Fruit fly (Drosophila melanogaster) whole organism, larva: Measurements from ENCODE around the gene CG9630.

Source experiments
- noc ChIP-seq: fragments of 200-800 bp; sonication (Bioruptor generic); optimal IDR thresholded peaks from 3 replicates; lab custom pipeline; 2019; ENCODE audit warnings: missing biosample characterization, mild to moderate bottlenecking, missing genetic modification characterization, moderate library complexity

The CG9630 gene

DNA sequence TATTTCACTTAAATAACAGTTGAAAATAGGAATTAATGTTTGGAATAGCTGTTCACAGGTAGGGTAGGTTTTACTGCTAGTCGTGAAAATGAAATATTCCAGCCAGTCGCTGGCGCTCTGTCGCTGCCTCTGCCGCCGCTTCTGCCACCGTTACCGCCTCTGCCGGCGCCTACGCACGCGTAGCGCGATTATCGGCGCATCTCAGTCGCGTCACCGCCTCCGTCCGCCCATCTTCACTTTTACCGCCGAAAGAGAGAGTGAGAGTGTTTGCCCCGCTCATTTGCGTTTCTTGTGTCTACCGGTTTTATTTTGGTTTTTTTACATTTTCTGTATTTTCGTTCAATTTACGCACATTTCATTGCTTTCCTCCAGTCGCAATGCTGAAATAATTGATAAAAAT lies 18.2 kb downstream of the CG9630 start:
- no peak for TF ChIP-seq noc (tag; lab: Kevin White, UChicago)

DNA sequence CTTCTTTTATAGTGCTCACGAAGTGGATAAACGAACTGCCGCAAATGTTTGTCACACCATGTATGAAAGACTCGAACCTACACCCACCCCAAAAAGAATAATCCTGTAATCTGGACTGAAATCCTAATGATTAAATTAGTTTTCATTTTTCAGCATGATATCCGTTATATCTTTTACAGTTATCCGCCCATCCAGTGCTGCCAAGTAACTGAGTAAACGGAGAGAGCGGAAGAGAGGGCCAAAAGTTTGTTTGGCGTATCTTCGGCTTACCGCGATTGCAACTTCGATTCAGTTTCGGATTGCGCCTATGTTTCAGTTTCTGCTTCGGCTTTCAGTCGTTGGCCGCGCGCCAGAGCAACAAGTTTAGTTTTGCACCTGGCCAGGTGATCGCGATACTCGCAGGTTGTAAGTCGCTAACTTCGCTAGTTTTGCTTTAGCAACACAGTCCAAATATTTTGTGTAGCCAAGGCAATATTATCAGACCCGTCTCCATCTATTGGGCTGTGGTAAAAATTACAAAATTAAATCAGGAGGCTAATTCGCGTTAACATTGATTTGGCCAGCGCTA lies 19.4 kb downstream of the CG9630 start, which contains the start of gene mtg:
Gene mtg, plus strand, starts transcription at position 332 of the 568 bp plus-strand sequence.
- no peak for TF ChIP-seq noc (tag; lab: Kevin White, UChicago)

DNA sequence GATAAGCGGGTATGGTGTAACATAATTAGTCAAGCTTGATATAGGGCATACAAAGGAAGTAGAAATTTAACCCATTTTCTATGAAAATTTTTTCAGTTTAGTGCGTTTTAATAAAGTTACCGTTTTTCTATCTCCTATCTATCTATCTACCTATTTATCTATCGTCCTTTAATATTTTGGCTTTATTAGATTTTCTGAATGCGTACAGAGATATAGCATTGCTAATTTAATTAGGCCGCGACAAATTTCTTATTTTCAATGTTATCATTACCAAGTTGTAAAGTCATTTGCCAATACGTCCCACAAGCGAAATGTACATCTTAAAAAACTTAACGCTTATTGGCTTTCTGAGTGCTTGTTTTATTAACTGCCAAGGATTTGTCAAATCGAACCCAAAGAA lies 21.6 kb downstream of the CG9630 start, which contains the start of gene CG15864:
Gene CG15864, plus strand, starts transcription at position 301 of the 400 bp plus-strand sequence.
- TF ChIP-seq noc (tag; lab: Kevin White, UChicago): no peak

DNA sequence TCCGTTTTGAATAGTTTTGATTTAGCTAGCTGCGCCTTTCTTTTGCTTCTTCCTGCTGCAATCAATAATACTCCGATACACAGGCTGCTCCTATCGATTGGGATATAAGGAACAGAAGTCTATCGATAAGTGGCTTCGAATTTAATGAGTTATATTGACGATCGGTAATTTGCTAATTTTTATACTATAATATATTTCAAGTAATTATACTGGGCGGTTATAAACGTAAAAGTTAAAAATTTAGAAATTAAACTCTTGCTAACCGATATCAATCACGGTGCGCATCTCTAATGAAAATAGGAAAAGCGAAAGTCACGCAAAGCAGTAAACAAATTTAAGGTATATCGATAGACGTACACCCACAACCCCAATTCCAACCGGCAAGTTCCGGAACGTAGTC lies 26.0 kb downstream of the CG9630 start, which contains the start of the genes CG9636, CG18749 and CG33722:
Gene CG9636, minus strand, starts transcription at position 73 of the 400 bp plus-strand sequence.
Gene CG18749, plus strand, starts transcription at position 336 of the 400 bp plus-strand sequence.
Gene CG33722, plus strand, starts transcription at position 336 of the 400 bp plus-strand sequence.
- peak; percentile 74 for TF ChIP-seq noc (tag; lab: Kevin White, UChicago)

DNA sequence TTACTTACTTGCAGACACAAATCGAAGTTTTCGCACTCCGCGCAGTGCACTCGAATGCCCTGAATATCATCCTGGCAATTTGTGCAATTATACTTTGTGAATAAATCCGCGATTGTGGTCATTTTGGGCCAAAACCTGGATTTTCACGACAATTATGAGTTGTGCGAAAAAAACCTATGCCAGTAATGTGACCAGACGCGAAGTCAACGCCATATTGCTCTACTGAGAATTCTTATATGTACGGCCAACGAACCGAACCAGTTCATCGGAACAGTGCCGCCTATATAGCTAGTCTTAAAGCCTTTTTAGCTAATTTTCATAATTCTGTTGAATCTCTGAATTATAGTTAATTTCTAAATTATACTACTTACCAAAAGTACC lies 29.4 kb downstream of the CG9630 start, which contains the start of gene Ada2b:
Gene Ada2b, minus strand, starts transcription at position 214 of the 381 bp plus-strand sequence.
- TF ChIP-seq noc (tag; lab: Kevin White, UChicago): no peak

DNA sequence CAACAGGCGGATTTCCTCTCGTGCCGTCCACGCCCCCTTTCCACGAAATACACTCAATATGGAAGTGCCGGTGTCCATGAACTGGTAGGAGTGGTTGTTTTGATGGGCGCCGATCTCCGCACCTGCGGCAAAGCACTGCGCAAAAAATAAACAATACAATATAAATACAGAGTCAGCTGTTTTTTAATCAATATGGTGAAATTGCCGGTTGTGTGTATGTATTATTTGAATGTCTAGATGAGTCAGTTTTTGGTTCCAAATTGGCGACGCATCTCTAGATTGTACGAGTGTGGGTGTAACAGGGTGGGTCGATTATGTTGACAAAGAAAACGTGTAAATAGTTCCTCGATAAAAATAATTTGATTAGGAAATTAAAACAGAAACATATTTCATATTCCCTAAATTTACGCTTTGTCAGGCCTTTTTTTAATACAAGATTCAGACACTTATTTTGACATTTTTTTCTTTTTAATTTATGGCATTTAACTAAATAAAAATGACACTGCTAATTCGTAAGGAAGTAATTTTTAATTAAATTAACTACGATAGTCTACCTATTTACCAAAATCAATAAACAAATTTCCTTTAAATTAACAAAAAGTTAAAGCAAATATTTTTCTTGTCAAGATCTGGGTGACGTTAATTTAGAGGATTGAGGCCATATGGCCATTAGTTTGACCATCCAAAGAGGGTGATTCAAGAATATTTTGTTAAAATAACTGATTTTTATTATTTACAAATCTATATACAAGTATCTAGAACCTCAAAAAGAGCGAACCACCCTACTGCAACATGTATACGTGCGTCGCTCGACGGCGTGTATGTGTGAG lies 30.0 kb downstream of the CG9630 start:
- peak; percentile 93 for TF ChIP-seq noc (tag; lab: Kevin White, UChicago)

DNA sequence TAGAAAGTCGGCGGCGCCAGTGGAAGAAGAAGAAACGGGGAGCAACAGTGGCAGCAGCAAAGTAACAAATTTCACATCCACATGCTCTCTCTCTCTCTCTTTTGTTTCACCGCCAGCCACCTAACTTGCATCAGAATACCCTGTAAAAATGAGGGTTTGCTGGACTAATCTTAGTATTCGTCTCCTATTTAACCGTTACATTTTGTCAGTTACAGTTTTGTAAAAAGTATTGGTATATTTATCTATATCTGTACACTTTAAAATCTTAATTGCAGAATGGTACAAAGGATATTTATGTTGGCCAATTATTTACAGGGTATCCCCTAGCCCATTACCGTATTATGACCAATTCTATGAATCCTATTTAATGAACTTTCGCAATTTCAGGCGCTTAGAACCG lies 35.8 kb downstream of the CG9630 start:
- TF ChIP-seq noc (tag; lab: Kevin White, UChicago): no peak

DNA sequence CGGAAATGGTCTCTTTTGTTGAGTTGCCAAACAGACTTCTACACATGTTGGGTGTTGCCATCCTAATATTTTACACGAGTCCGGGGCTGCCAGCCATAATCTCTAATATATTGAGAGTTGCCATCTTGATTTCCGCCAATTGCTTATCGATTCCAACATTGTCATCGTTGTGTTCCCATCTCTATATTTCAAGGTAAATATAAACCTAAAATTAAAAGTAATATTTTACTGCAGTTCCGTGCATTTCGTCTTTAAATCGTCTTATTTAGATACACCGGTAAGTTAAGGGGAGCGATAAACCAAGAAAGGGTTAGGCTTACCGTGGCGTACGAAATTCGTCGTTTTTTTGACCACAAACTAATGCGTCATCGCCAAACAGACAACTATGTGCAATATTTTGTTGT lies 36.3 kb downstream of the CG9630 start, which contains the start of gene PolI:
Gene PolI, plus strand, starts transcription at position 138 of the 404 bp plus-strand sequence.
- TF ChIP-seq noc (tag; lab: Kevin White, UChicago): no peak

DNA sequence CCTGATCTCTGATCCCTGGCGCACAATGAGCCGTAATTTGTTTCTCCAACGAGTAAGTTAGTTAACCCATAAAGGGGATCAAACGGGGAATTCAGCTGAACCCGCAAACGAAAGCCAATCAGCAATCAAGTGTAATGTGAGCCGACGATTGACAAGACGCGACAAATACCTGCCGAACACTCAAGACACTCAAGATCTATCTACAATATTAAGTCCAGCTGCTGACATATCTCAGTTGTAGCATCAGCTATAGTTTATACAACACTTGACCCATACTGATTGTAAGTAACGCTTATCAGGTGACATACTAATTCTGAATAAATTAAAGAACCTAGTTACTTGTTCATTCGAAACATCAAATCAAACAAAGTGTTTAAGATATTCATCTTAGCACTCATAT lies 42.4 kb downstream of the CG9630 start:
- TF ChIP-seq noc (tag; lab: Kevin White, UChicago): no peak

DNA sequence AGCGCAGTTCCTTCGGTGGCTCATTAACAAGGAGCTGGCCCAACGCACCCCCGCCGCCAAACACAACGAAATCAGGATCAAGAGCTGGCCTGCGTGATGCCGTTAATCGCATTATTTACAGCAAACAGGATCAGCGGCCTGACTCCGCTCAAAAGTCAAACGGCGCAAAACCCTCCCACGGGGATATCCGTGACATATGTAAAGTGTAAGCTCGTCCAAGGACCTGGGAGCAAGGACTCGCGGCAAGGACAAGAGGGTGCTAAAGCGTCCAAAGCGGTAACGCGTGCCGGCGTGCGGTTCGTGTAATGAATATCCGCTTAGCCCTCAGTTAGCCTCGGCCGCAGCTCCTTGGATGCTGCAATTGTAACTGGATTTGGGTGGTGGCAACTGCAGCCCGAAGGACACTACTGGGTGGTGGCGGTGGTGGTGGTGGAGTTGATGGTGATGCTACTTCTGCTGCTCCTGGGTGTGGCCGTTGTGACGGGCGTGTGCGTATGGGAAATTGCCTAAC lies 44.2 kb downstream of the CG9630 start:
- TF ChIP-seq noc (tag; lab: Kevin White, UChicago): no peak

DNA sequence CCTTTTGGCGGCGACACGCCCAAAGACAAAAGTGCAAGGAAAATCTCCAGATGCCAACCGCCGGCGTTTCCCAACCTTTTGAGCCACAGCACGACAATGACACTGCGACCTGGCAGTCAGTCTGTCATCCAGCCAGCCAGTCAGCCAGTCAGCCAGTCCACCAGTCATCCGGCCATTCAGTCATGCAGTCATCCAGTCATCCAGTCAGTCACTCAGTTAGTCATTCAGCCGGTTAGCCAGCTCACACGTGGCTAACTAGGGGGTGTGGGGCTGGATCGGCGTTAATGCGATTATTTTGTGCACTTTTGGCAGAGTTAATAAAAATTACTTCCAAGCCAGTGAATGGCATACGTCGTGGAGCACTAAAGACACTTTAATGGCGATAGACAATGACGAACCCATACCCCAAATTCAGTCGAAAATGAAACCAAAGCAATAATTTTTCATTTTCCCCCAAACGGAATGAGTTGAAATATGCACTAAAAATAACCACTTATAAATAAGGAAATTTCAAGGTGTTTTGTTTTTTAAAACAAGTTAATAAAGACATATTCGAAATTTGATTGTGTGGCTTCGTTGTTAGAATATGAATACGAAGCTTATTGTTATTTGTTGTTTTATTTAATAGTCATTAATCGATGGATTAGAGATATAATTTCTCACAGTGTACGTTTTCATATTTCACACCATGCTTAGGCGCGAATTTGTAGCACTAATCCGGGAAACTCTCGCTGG lies 44.8 kb downstream of the CG9630 start:
- TF ChIP-seq noc (tag; lab: Kevin White, UChicago): no peak

DNA sequence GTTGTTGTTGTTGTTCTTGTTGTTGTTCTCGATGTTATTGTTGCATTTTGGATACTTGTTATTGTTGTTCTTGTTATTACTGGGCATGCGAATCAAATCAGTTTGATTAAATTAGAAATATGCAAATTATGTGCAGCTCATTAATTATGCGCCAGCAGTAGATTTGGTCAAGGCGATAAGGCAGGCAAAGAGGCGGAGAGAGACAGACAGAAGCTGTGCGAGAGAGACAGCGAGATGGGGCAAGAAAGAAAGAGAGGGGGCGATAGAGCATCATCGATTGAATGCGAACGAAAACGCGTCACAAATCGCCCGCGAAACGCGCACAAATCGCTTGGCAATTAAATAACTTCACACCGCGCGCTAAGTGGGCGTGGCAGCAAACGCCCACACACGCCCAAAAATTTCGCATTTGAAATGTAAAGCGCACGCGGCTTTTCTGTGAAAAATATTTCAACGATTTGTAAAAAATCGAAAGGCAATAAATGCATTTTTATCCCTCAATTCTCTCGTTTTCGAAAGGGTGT lies 46.6 kb downstream of the CG9630 start:
- no peak for TF ChIP-seq noc (tag; lab: Kevin White, UChicago)

DNA sequence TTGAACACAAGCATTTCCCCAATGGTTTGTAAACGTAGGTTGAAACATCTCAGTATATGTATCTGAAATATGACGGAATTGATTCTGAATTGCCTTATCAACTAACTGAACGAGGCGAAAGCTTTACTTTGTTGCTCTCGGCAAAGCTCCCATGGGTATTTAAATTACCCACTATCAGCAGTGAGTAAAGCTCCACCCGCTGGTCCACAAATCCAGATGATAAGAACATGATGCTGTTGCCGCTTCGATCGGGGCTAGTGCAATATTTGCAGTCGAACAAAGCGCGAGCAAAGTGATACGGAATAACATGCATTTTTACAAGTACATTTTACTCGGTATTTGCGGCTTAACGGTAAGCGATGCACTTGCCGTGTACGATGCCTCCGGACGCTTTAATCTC lies 49.8 kb downstream of the CG9630 start, which contains the start of gene CG18249:
Gene CG18249, plus strand, starts transcription at position 256 of the 400 bp plus-strand sequence.
- no peak for TF ChIP-seq noc (tag; lab: Kevin White, UChicago)
